Fruit fly (Drosophila melanogaster) whole organism, prepupa: ENCODE data around the gene Imp.

Experiments
- Blimp-1 ChIP-seq: fragments of 200-800 bp; sonication (Bioruptor generic); optimal IDR thresholded peaks from 3 replicates; lab custom pipeline; 2017; ENCODE audit warnings: missing biosample characterization, missing genetic modification characterization, mild to moderate bottlenecking, moderate library complexity, missing genetic modification reagents
- CG10669 ChIP-seq: fragments of 200-800 bp; sonication (Bioruptor generic); optimal IDR thresholded peaks from 3 replicates; lab custom pipeline; 2018; ENCODE audit warnings: missing biosample characterization, mild to moderate bottlenecking, missing genetic modification characterization, moderate library complexity
- CG11294 ChIP-seq: fragments of 200-800 bp; sonication (Bioruptor generic); IDR thresholded peaks from 2 replicates; pipeline ENCODE4 v1.3.6; 2022; ENCODE audit warnings: missing biosample characterization, missing genetic modification characterization
- CG11762 ChIP-seq: fragments of 200-800 bp; sonication (Bioruptor generic); optimal IDR thresholded peaks from 3 replicates; lab custom pipeline; 2016; ENCODE audit warnings: missing biosample characterization, missing genetic modification characterization; ENCODE audit not compliant: insufficient read depth
- CG11902 ChIP-seq: fragments of 200-800 bp; sonication (Bioruptor generic); optimal IDR thresholded peaks from 3 replicates; lab custom pipeline; 2016; ENCODE audit warnings: missing biosample characterization, missing genetic modification characterization
- CG15336 ChIP-seq: fragments of 200-800 bp; sonication (Bioruptor generic); IDR thresholded peaks from 2 replicates; pipeline ENCODE4 v1.3.6; 2022; ENCODE audit warnings: missing biosample characterization, missing genetic modification characterization
- CG1621 ChIP-seq: fragments of 200-800 bp; sonication (Bioruptor generic); optimal IDR thresholded peaks from 3 replicates; lab custom pipeline; 2018; ENCODE audit warnings: missing biosample characterization, mild to moderate bottlenecking, missing genetic modification characterization
- CG16779 ChIP-seq: fragments of 200-800 bp; sonication (Bioruptor generic); optimal IDR thresholded peaks from 3 replicates; lab custom pipeline; 2017; ENCODE audit warnings: missing biosample characterization, mild to moderate bottlenecking, missing genetic modification characterization
- CG3032 ChIP-seq: fragments of 200-800 bp; optimal IDR thresholded peaks from 2 replicates; lab custom pipeline; 2019; ENCODE audit warnings: missing biosample characterization, mild to moderate bottlenecking, missing genetic modification characterization, moderate library complexity
- CG31627 ChIP-seq: fragments of 200-800 bp; sonication (Bioruptor generic); optimal IDR thresholded peaks from 3 replicates; lab custom pipeline; 2016; ENCODE audit warnings: missing biosample characterization, missing genetic modification characterization
- CG32006 ChIP-seq: fragments of 200-800 bp; sonication (Bioruptor generic); optimal IDR thresholded peaks from 3 replicates; lab custom pipeline; 2017; ENCODE audit warnings: missing biosample characterization, mild to moderate bottlenecking, missing genetic modification characterization
- CG34406 ChIP-seq: fragments of 200-800 bp; sonication (Bioruptor generic); optimal IDR thresholded peaks from 3 replicates; lab custom pipeline; 2016; ENCODE audit warnings: missing biosample characterization, missing genetic modification characterization
- CG3919 ChIP-seq: fragments of 200-800 bp; sonication (Bioruptor generic); optimal IDR thresholded peaks from 3 replicates; lab custom pipeline; 2016; ENCODE audit warnings: missing biosample characterization, missing genetic modification characterization
- CG6163 ChIP-seq: fragments of 200-800 bp; sonication (Bioruptor generic); IDR thresholded peaks from 3 replicates; pipeline ENCODE4 v1.3.6; 2022; ENCODE audit warnings: missing biosample characterization, missing genetic modification characterization
- CG6276 ChIP-seq: fragments of 200-800 bp; sonication (Bioruptor generic); optimal IDR thresholded peaks from 2 replicates; lab custom pipeline; 2017; ENCODE audit warnings: missing biosample characterization, mild to moderate bottlenecking, missing genetic modification characterization
- CG6808 ChIP-seq: fragments of 200-800 bp; sonication (Bioruptor generic); optimal IDR thresholded peaks from 3 replicates; lab custom pipeline; 2017; ENCODE audit warnings: missing biosample characterization, missing genetic modification characterization, mild to moderate bottlenecking, moderate library complexity, missing genetic modification reagents
- CG8119 ChIP-seq: fragments of 200-800 bp; sonication (Bioruptor generic); IDR thresholded peaks from 3 replicates; pipeline ENCODE4 v1.3.6; 2022; ENCODE audit warnings: missing biosample characterization, missing genetic modification characterization
- CG8319 ChIP-seq: fragments of 200-800 bp; sonication (Bioruptor generic); optimal IDR thresholded peaks from 3 replicates; lab custom pipeline; 2016; ENCODE audit warnings: missing biosample characterization, missing genetic modification characterization
- CG9139 ChIP-seq: fragments of 200-800 bp; sonication (Bioruptor generic); optimal IDR thresholded peaks from 3 replicates; lab custom pipeline; 2017; ENCODE audit warnings: missing biosample characterization, mild to moderate bottlenecking, missing genetic modification characterization
- Eip75B ChIP-seq: fragments of 200-800 bp; sonication (Bioruptor generic); optimal IDR thresholded peaks from 3 replicates; lab custom pipeline; 2016; ENCODE audit warnings: missing biosample characterization, missing genetic modification characterization
- Eip78C ChIP-seq: fragments of 200-800 bp; sonication (Bioruptor generic); peaks from one replicate; lab custom pipeline; 2016; ENCODE audit warnings: missing biosample characterization, missing genetic modification characterization
- Gug ChIP-seq: fragments of 200-800 bp; sonication (Bioruptor generic); IDR thresholded peaks from 2 replicates; pipeline ENCODE4 v1.3.6; 2022; ENCODE audit warnings: missing biosample characterization, missing genetic modification characterization
- Hr38 ChIP-seq: sonication (Bioruptor generic); optimal IDR thresholded peaks from 2 replicates; lab custom pipeline; 2016; ENCODE audit warnings: missing biosample characterization, missing genetic modification characterization
- Hr39 ChIP-seq: fragments of 200-800 bp; sonication (Bioruptor generic); optimal IDR thresholded peaks from 2 replicates; lab custom pipeline; 2016; ENCODE audit warnings: missing biosample characterization, missing genetic modification characterization
- Hr4 ChIP-seq: fragments of 200-800 bp; sonication (Bioruptor generic); optimal IDR thresholded peaks from 3 replicates; lab custom pipeline; 2016; ENCODE audit warnings: missing biosample characterization, missing genetic modification characterization
- Lpt ChIP-seq: fragments of 200-800 bp; sonication (Bioruptor generic); optimal IDR thresholded peaks from 3 replicates; lab custom pipeline; 2016; ENCODE audit warnings: missing biosample characterization, missing genetic modification characterization
- Met ChIP-seq: fragments of 200-800 bp; sonication (Bioruptor generic); optimal IDR thresholded peaks from 3 replicates; lab custom pipeline; 2016; ENCODE audit warnings: missing biosample characterization, missing genetic modification characterization
- Smox ChIP-seq: fragments of 200-800 bp; sonication (Bioruptor generic); optimal IDR thresholded peaks from 3 replicates; lab custom pipeline; 2016; ENCODE audit warnings: missing biosample characterization, missing genetic modification characterization
- Sox102F ChIP-seq: fragments of 200-800 bp; sonication (Bioruptor generic); optimal IDR thresholded peaks from 2 replicates; lab custom pipeline; 2016; ENCODE audit warnings: missing biosample characterization, mild to moderate bottlenecking, missing genetic modification characterization
- Sox15 ChIP-seq: fragments of 200-800 bp; sonication (Bioruptor generic); optimal IDR thresholded peaks from 3 replicates; lab custom pipeline; 2016; ENCODE audit warnings: missing biosample characterization, missing genetic modification characterization
- achi ChIP-seq: fragments of 200-800 bp; sonication (Bioruptor generic); optimal IDR thresholded peaks from 3 replicates; lab custom pipeline; 2016; ENCODE audit warnings: missing biosample characterization, missing genetic modification characterization
- acj6 ChIP-seq: fragments of 200-800 bp; sonication (Bioruptor generic); optimal IDR thresholded peaks from 3 replicates; lab custom pipeline; 2016; ENCODE audit warnings: missing biosample characterization, missing genetic modification characterization
- cyc ChIP-seq: fragments of 200-800 bp; sonication (Bioruptor generic); optimal IDR thresholded peaks from 3 replicates; lab custom pipeline; 2016; ENCODE audit warnings: missing biosample characterization, missing genetic modification characterization
- dac ChIP-seq: fragments of 200-800 bp; sonication (Bioruptor generic); optimal IDR thresholded peaks from 2 replicates; lab custom pipeline; 2017; ENCODE audit warnings: missing biosample characterization, mild to moderate bottlenecking, missing genetic modification characterization
- eg ChIP-seq: fragments of 200-800 bp; sonication (Bioruptor generic); IDR thresholded peaks from 3 replicates; pipeline ENCODE4 v1.3.6; 2022; ENCODE audit warnings: missing biosample characterization, missing genetic modification characterization
- esn ChIP-seq: fragments of 200-800 bp; sonication (Bioruptor generic); optimal IDR thresholded peaks from 2 replicates; lab custom pipeline; 2016; ENCODE audit warnings: missing biosample characterization, mild to moderate bottlenecking, missing genetic modification characterization, moderate library complexity
- fd59A ChIP-seq: fragments of 200-800 bp; sonication (Bioruptor generic); optimal IDR thresholded peaks from 2 replicates; lab custom pipeline; 2017; ENCODE audit warnings: missing biosample characterization, mild to moderate bottlenecking, missing genetic modification characterization, missing genetic modification reagents
- fd85E ChIP-seq: fragments of 200-800 bp; sonication (Bioruptor generic); optimal IDR thresholded peaks from 3 replicates; lab custom pipeline; 2016; ENCODE audit warnings: missing biosample characterization, missing genetic modification characterization
- fkh ChIP-seq: fragments of 200-800 bp; sonication (Bioruptor generic); optimal IDR thresholded peaks from 3 replicates; lab custom pipeline; 2017; ENCODE audit warnings: missing biosample characterization, mild to moderate bottlenecking, missing genetic modification characterization, moderate library complexity
- lz ChIP-seq: fragments of 200-800 bp; sonication (Bioruptor generic); optimal IDR thresholded peaks from 3 replicates; lab custom pipeline; 2016; ENCODE audit warnings: missing biosample characterization, missing genetic modification characterization
- net ChIP-seq: fragments of 200-800 bp; sonication (Bioruptor generic); optimal IDR thresholded peaks from 3 replicates; lab custom pipeline; 2016; ENCODE audit warnings: missing biosample characterization, missing genetic modification characterization
- pdm3 ChIP-seq: fragments of 200-800 bp; sonication (Bioruptor generic); optimal IDR thresholded peaks from 3 replicates; lab custom pipeline; 2016; ENCODE audit warnings: missing biosample characterization, missing genetic modification characterization
- spab ChIP-seq: fragments of 200-800 bp; sonication (Bioruptor generic); optimal IDR thresholded peaks from 2 replicates; lab custom pipeline; 2017; ENCODE audit warnings: missing biosample characterization, mild to moderate bottlenecking, missing genetic modification characterization, missing genetic modification reagents
- topi ChIP-seq: fragments of 200-800 bp; sonication (Bioruptor generic); optimal IDR thresholded peaks from 3 replicates; lab custom pipeline; 2016; ENCODE audit warnings: missing biosample characterization, missing genetic modification characterization
- vri ChIP-seq: fragments of 200-800 bp; sonication (Bioruptor generic); optimal IDR thresholded peaks from 3 replicates; lab custom pipeline; 2016; ENCODE audit warnings: missing biosample characterization, mild to moderate bottlenecking, missing genetic modification characterization

The Imp gene

DNA sequence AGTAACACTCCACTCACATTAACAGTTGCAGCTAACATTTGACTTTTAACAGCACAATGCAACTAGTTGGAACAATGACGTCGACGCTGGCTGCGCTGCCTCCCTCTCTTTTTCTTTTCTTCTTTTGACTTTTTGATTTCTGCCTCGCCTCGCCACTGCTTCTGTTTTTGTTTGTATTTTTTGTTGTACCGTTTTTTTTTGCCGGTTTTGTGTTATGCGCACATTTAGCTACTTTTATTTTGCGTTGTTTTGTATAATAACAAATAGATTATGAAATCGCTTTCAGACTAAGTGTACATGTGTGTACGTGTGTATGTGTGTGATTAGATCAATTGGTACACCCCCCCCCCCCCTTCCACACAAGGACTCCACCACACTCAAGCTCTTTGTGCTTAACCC lies 81.5 kb downstream of the Imp start:
- no peak for TF ChIP-seq esn (GFP tag; lab: Kevin White, UChicago)
- TF ChIP-seq Blimp-1 (GFP tag; lab: Kevin White, UChicago): no peak
- TF ChIP-seq lz (GFP tag; lab: Kevin White, UChicago): no peak
- no peak for TF ChIP-seq fd59A
- peak; percentile 36 for TF ChIP-seq vri (GFP tag; lab: Kevin White, UChicago)
- TF ChIP-seq CG32006: no peak
- no peak for TF ChIP-seq Eip75B (GFP tag; lab: Kevin White, UChicago)
- no peak for TF ChIP-seq Hr4 (GFP tag; lab: Kevin White, UChicago)
- TF ChIP-seq fkh (GFP tag; lab: Kevin White, UChicago): peak; percentile 36
- no peak for TF ChIP-seq CG11762 (GFP tag; lab: Kevin White, UChicago)
- peak; percentile 4 for TF ChIP-seq CG6808 (GFP tag; lab: Kevin White, UChicago)
- TF ChIP-seq CG8119 (GFP tag; lab: Robert Waterston, UW): 0 out of 3 replicates have a peak, but pooled peaks have one; percentile 20
- peak; percentile 76 for TF ChIP-seq eg
- TF ChIP-seq CG6276 (GFP tag; lab: Kevin White, UChicago): peak; percentile 56
- 0 out of 2 replicates have a peak, but pooled peaks have one; percentile 16 for TF ChIP-seq CG15336 (GFP tag; lab: Robert Waterston, UW)
- peak; percentile 17 for TF ChIP-seq CG9139 (GFP tag; lab: Kevin White, UChicago)
- no peak for TF ChIP-seq CG3919 (GFP tag; lab: Kevin White, UChicago)
- peak; percentile 52; the same call in 2 of the 3 replicates for TF ChIP-seq CG6163 (GFP tag; lab: Robert Waterston, UW)
- TF ChIP-seq topi (GFP tag; lab: Kevin White, UChicago): no peak

DNA sequence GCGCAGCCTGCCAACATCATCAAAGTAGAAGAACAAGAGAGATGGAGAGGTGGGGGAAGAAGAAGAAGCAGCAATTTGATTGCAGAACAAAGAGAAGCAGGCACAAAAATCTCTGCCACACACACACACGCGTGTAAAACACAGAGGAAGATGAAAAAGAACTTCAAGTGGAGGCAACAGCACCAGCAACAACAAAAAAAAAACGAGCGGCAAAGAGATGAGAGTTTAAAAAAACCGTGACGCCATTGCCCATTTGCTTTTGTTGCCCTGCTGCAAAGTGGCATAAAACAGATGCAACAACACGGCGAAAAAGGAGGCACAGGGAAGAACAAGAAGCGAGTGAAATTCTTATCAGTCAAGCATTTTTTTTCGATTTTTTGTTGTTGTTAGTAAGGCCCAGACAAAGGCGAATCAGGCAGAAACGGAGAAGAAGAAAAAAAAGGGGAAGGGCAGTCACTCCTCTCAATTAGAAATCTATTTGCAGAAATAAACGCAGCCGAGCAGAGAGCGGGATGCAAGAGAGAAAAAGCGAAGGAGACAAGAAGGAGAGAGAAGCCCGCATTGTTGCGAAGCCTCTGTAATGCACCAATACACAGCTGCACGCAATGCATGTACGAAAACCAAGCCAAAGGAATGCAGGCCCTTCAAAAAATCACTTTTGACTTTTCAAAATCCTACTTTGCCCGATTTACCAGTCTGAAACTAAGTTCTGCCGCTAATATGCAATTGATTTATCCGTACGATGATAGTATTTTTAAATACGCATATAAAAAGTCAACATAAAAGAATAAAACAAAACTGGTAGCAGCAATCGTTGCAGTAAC lies 82.1 kb downstream of the Imp start:
- TF ChIP-seq CG32006 (peak; percentile 22), esn (GFP tag; lab: Kevin White, UChicago) (no peak), acj6 (GFP tag; lab: Kevin White, UChicago) (no peak), Lpt (GFP tag; lab: Kevin White, UChicago) (peak; percentile 37), Met (GFP tag; lab: Kevin White, UChicago) (no peak), spab (peak; percentile 42), Sox102F (GFP tag; lab: Kevin White, UChicago) (peak; percentile 18), achi (GFP tag; lab: Kevin White, UChicago) (no peak), CG9139 (GFP tag; lab: Kevin White, UChicago) (peak; percentile 28), CG11294 (GFP tag; lab: Robert Waterston, UW) (no peak), net (peak; percentile 24), Eip78C (GFP tag; lab: Kevin White, UChicago) (peak; percentile 37), eg (peak; percentile 46; the same call in 1 of the 3 replicates), topi (GFP tag; lab: Kevin White, UChicago) (no peak), Hr4 (GFP tag; lab: Kevin White, UChicago) (no peak), CG8119 (GFP tag; lab: Robert Waterston, UW) (peak; percentile 40; the same call in 1 of the 3 replicates), CG3032 (peak; percentile 24), CG6163 (GFP tag; lab: Robert Waterston, UW) (peak; percentile 77; the same call in 2 of the 3 replicates), dac (GFP tag; lab: Kevin White, UChicago) (no peak), CG34406 (GFP tag; lab: Kevin White, UChicago) (no peak), fd85E (no peak), CG6808 (GFP tag; lab: Kevin White, UChicago) (peak; percentile 57), lz (GFP tag; lab: Kevin White, UChicago) (no peak), CG1621 (peak; percentile 14), fd59A (no peak), vri (GFP tag; lab: Kevin White, UChicago) (peak; percentile 32), CG10669 (peak; percentile 42), cyc (GFP tag; lab: Kevin White, UChicago) (no peak), Gug (GFP tag; lab: Robert Waterston, UW) (0 out of 2 replicates have a peak, but pooled peaks have one; percentile 15), CG11902 (GFP tag; lab: Kevin White, UChicago) (no peak), CG11762 (GFP tag; lab: Kevin White, UChicago) (peak; percentile 14), CG15336 (GFP tag; lab: Robert Waterston, UW) (no peak), CG8319 (GFP tag; lab: Kevin White, UChicago) (no peak), CG31627 (no peak), pdm3 (GFP tag; lab: Kevin White, UChicago) (no peak), Sox15 (no peak), CG16779 (tag; lab: Kevin White, UChicago) (peak; percentile 35), Hr38 (GFP tag; lab: Kevin White, UChicago) (no peak), Smox (GFP tag; lab: Kevin White, UChicago) (no peak), Hr39 (GFP tag; lab: Kevin White, UChicago) (no peak)
